Worm (Caenorhabditis elegans) whole organism, late embryonic: ENCODE data around the gene C30H6.9.

ENCODE experiments used
- C38D4.7 ChIP-seq: fragments of 200-800 bp; sonication (Bioruptor generic); optimal IDR thresholded peaks from 2 replicates; lab custom pipeline; 2018; ENCODE audit warnings: mild to moderate bottlenecking, missing genetic modification characterization, moderate library complexity, missing compliant biosample characterization
- ama-1 ChIP-seq: fragments of 150-350 bp; optimal IDR thresholded peaks from 2 replicates; lab custom pipeline; 2014
- ceh-31 ChIP-seq: sonication (generic microtip); optimal IDR thresholded peaks from 2 replicates; lab custom pipeline; 2016; ENCODE audit warnings: missing genetic modification characterization, missing compliant biosample characterization
- elt-2 ChIP-seq: sonication (generic microtip); optimal IDR thresholded peaks from 2 replicates; lab custom pipeline; 2016; ENCODE audit warnings: missing genetic modification reagents, missing genetic modification characterization, missing compliant biosample characterization
- ets-4 ChIP-seq: sonication (generic microtip); optimal IDR thresholded peaks from 2 replicates; lab custom pipeline; 2016; ENCODE audit warnings: missing genetic modification characterization, missing compliant biosample characterization
- fkh-10 ChIP-seq: fragments of 150-350 bp; optimal IDR thresholded peaks from 2 replicates; lab custom pipeline; 2014; ENCODE audit warnings: missing biosample characterization, missing genetic modification reagents, missing genetic modification characterization
- hlh-15 ChIP-seq: sonication (generic microtip); optimal IDR thresholded peaks from 2 replicates; lab custom pipeline; 2016; ENCODE audit warnings: missing genetic modification characterization, missing compliant biosample characterization
- lin-11 ChIP-seq: fragments of 200-800 bp; sonication (Bioruptor generic); optimal IDR thresholded peaks from 2 replicates; lab custom pipeline; 2018; ENCODE audit warnings: mild to moderate bottlenecking, missing genetic modification characterization, missing compliant biosample characterization
- nhr-11 ChIP-seq: fragments of 150-350 bp; optimal IDR thresholded peaks from 2 replicates; lab custom pipeline; 2014; ENCODE audit warnings: missing biosample characterization, missing genetic modification characterization
- pqm-1 ChIP-seq: sonication (generic microtip); optimal IDR thresholded peaks from 2 replicates; lab custom pipeline; 2016; ENCODE audit warnings: missing genetic modification characterization, missing compliant biosample characterization
- sox-2 ChIP-seq: fragments of 200-800 bp; sonication (Bioruptor generic); IDR thresholded peaks from 2 replicates; pipeline ENCODE4 v1.3.6; 2022; ENCODE audit warnings: missing genetic modification reagents, missing genetic modification characterization, missing compliant biosample characterization
- tbx-7 ChIP-seq: sonication (generic microtip); optimal IDR thresholded peaks from 2 replicates; lab custom pipeline; 2016; ENCODE audit warnings: missing genotype, missing genetic modification characterization, missing compliant biosample characterization
- unc-55 ChIP-seq: sonication (generic microtip); optimal IDR thresholded peaks from 2 replicates; lab custom pipeline; 2017; ENCODE audit warnings: missing biosample characterization, missing genetic modification reagents, missing genetic modification characterization

- TF ChIP-seq ama-1 (lab: Kevin White, UChicago) (no peak), C38D4.7 (no peak), fkh-10 (no peak), nhr-11 (tag; lab: Kevin White, UChicago) (no peak), unc-55 (no peak), ceh-31 (tag; lab: Kevin White, UChicago) (no peak), pqm-1 (tag; lab: Kevin White, UChicago) (no peak), elt-2 (tag; lab: Kevin White, UChicago) (no peak), ets-4 (tag; lab: Kevin White, UChicago) (no peak), lin-11 (tag; lab: Kevin White, UChicago) (no peak), sox-2 (GFP tag; lab: Robert Waterston, UW) (no peak), tbx-7 (tag; lab: Kevin White, UChicago) (no peak), hlh-15 (tag; lab: Kevin White, UChicago) (no peak)
Observed at ce11 chrIV:17331100-17331577, 48.8 kb downstream of the C30H6.9 start, which contains the start of gene C49C3.6.
